Fruit fly (Drosophila melanogaster): ENCODE results near the gene eIF4E7.

eIF4E7 gene

DNA sequence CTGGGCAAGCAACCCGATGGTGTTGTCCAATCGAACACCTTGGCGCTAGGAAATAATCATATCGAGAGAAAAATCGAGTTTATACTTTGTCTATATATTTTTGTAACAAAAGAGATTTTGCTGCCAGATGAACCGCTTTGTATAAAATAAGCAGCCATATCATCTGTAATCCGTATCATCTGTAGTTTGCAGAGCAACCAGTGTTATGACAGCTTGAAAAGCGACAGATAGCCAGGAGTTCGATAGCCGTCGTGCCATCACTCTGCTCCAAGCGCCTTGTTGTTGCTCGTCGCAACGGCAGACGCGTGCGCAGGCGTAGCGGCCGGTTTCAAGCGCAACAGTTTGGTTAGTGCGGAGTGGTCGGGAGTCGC, 27.2 kb downstream of the eIF4E7 start:
- TF ChIP-seq Crg-1 (GFP tag; optimal IDR thresholded peaks at IDR 0.05) (no peak), ovo (GFP tag; optimal IDR thresholded peaks at IDR 0.05) (no peak), CG5204 (GFP tag; optimal IDR thresholded peaks at IDR 0.05) (no peak), Clk (GFP tag; optimal IDR thresholded peaks at IDR 0.05) (no peak), pad (GFP tag; optimal IDR thresholded peaks at IDR 0.05) (no peak), tj (GFP tag; optimal IDR thresholded peaks at IDR 0.05) (no peak), CG33017 (tag; optimal IDR thresholded peaks at IDR 0.05) (no peak), kay (GFP tag; ENCODE audit: borderline replicate concordance) (no peak), CG1620 (GFP tag; optimal IDR thresholded peaks at IDR 0.05) (no peak)

DNA sequence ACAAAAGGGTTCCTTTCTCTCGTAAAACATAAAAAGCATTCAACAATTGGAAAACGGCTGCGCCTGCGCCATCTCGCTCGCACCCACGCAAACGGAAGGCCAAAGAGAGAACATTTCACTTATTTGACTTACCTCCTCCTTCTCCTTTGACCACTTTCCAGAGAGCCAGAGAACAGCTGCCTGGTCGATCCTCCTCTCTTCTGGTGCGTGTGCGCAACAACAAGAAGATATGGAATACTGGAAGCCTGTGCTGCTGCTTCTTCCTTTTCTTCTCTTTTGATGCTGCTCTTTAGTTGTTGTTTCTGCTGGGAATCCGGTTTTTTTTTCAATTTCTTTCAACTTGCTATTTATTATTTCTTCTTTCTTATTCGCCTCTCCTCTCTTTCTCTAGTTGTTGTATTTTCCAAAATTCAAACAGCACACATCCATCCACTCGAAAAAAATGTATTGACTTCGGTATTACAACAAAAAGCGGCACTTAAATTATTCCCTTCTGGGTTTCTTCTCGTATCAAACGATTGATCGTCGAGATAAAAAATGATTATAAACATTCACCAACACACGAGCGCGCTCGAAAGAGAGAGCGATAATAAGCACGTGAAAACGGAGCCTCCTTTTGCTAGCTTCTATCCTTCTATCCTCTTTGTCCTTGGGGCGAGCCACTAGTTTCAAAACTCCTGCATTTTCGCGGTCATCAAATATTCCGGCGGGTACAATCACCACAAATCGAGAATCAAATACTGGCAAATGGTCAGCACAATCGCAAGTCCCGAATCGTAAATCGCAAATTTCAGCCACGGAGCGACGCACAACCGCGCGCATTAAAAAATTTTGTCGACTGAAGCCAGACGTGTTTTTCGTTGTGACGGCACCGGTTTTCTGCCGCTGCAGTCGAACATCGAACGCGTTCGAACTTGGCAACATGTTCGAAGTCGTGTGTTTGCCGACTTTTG, 27.9 kb downstream of the eIF4E7 start, which contains the start of gene CG3655:
Gene CG3655 (minus strand): TSS at position 844 of the 953 bp plus-strand sequence.
- peak; percentile 15 for TF ChIP-seq bab1 (GFP tag; optimal IDR thresholded peaks at IDR 0.05)
- no peak for TF ChIP-seq Hr96 (GFP tag; optimal IDR thresholded peaks at IDR 0.05)
- TF ChIP-seq cnc (optimal IDR thresholded peaks at IDR 0.05): no peak
- peak; percentile 40 for TF ChIP-seq Mnt (GFP tag; optimal IDR thresholded peaks at IDR 0.05)
- TF ChIP-seq tj (GFP tag; optimal IDR thresholded peaks at IDR 0.05): peak; percentile 2

- TF ChIP-seq CG14711 (tag; optimal IDR thresholded peaks at IDR 0.05) (no peak), CG11617 (GFP tag; optimal IDR thresholded peaks at IDR 0.05) (no peak), pad (GFP tag; optimal IDR thresholded peaks at IDR 0.05) (no peak)
Observed at dm6 chrX:1129575-1130281, 32.5 kb downstream of the eIF4E7 start.

DNA sequence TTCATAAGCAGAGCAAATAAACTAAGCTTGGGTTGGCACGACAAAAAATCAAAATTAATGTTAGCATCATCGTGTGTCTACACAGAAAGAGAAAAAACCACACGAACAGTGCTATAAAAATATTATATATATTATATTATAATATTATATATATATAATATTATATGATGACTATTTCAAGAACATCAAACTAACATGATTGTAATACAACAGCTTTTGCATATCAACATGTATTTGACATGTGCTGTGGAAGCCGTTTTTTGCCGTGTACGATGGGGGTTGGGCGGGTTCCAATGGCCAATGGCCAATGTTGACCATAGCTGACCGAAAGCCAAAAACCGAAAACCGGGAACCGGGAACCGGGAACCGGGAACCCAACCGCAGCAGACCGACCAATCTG, 38.8 kb downstream of the eIF4E7 start:
- TF ChIP-seq ovo (GFP tag; optimal IDR thresholded peaks at IDR 0.05): no peak
- no peak for TF ChIP-seq CG33017 (tag; optimal IDR thresholded peaks at IDR 0.05)
- no peak for TF ChIP-seq Hr96 (GFP tag; optimal IDR thresholded peaks at IDR 0.05)
- TF ChIP-seq Mnt (GFP tag; optimal IDR thresholded peaks at IDR 0.05): no peak
- no peak for TF ChIP-seq Crg-1 (GFP tag; optimal IDR thresholded peaks at IDR 0.05)
- TF ChIP-seq CG14711 (tag; optimal IDR thresholded peaks at IDR 0.05): no peak
- no peak for TF ChIP-seq cnc (optimal IDR thresholded peaks at IDR 0.05)
- no peak for TF ChIP-seq pad (GFP tag; optimal IDR thresholded peaks at IDR 0.05)
- TF ChIP-seq CG11617 (GFP tag; optimal IDR thresholded peaks at IDR 0.05): no peak
- no peak for TF ChIP-seq cic (GFP tag; optimal IDR thresholded peaks at IDR 0.05)
- no peak for TF ChIP-seq toe (GFP tag; optimal IDR thresholded peaks at IDR 0.05)
- TF ChIP-seq CG12768 (GFP tag; optimal IDR thresholded peaks at IDR 0.05): no peak
- TF ChIP-seq CG5204 (GFP tag; optimal IDR thresholded peaks at IDR 0.05): no peak
- TF ChIP-seq kay (GFP tag; ENCODE audit: borderline replicate concordance): no peak
- TF ChIP-seq bab1 (GFP tag; optimal IDR thresholded peaks at IDR 0.05): no peak
- no peak for TF ChIP-seq CG7045 (GFP tag; optimal IDR thresholded peaks at IDR 0.05)
- no peak for TF ChIP-seq CG7101 (tag; optimal IDR thresholded peaks at IDR 0.05)
- no peak for TF ChIP-seq Clk (GFP tag; optimal IDR thresholded peaks at IDR 0.05)
- TF ChIP-seq CG1620 (GFP tag; optimal IDR thresholded peaks at IDR 0.05): no peak

DNA sequence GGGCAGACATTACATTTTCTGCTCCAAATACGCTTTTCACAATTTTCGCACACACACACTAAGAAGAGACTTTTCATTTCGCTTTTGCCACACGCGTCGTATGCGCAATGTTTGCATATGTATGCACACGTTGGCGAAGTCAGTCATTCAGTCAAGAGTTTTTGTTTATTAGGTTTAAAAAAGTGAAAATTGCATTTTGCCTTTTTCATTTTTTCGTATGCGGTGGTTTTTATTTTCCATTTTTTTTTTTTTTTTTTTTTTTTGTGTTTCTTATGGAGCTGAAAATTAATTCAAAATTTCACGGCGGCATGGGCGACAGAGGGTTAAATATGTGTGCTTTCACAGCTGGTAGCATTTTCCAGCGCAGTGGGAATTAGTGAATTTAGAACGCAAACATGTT, 41.3 kb downstream of the eIF4E7 start:
- no peak for TF ChIP-seq Hr96 (GFP tag; optimal IDR thresholded peaks at IDR 0.05)
- no peak for TF ChIP-seq CG11617 (GFP tag; optimal IDR thresholded peaks at IDR 0.05)
- TF ChIP-seq pad (GFP tag; optimal IDR thresholded peaks at IDR 0.05): no peak
- no peak for TF ChIP-seq CG1620 (GFP tag; optimal IDR thresholded peaks at IDR 0.05)
- TF ChIP-seq Crg-1 (GFP tag; optimal IDR thresholded peaks at IDR 0.05): no peak
- TF ChIP-seq CG12768 (GFP tag; optimal IDR thresholded peaks at IDR 0.05): no peak

DNA sequence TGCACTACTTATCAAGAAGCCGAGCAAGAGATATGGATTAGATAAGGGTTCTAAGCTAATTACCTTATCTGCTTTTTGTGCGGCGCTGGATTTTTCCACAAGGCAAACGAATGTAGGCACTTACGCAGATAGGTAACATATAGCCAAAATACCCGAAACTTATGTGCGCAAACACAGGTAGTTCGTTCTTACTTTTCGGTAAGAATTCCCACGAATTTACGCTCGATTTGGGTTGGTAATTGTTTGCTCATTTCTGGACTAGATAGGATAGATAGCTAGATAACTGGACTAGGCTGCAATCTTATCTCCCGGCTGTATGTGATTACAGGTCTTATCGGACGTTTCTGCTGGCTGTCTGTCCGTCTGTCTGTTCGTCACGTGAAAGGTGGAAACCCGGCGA, 41.8 kb downstream of the eIF4E7 start:
- TF ChIP-seq CG7101 (tag; optimal IDR thresholded peaks at IDR 0.05) (no peak), CG14711 (tag; optimal IDR thresholded peaks at IDR 0.05) (no peak), CG33017 (tag; optimal IDR thresholded peaks at IDR 0.05) (no peak), cnc (optimal IDR thresholded peaks at IDR 0.05) (no peak), Crg-1 (GFP tag; optimal IDR thresholded peaks at IDR 0.05) (no peak), toe (GFP tag; optimal IDR thresholded peaks at IDR 0.05) (no peak), pad (GFP tag; optimal IDR thresholded peaks at IDR 0.05) (no peak), CG7045 (GFP tag; optimal IDR thresholded peaks at IDR 0.05) (no peak), CG12768 (GFP tag; optimal IDR thresholded peaks at IDR 0.05) (no peak), tj (GFP tag; optimal IDR thresholded peaks at IDR 0.05) (no peak), CG5204 (GFP tag; optimal IDR thresholded peaks at IDR 0.05) (no peak), CG11617 (GFP tag; optimal IDR thresholded peaks at IDR 0.05) (no peak), cic (GFP tag; optimal IDR thresholded peaks at IDR 0.05) (no peak), kay (GFP tag; ENCODE audit: borderline replicate concordance) (no peak), bab1 (GFP tag; optimal IDR thresholded peaks at IDR 0.05) (no peak), CG1620 (GFP tag; optimal IDR thresholded peaks at IDR 0.05) (no peak), Hr96 (GFP tag; optimal IDR thresholded peaks at IDR 0.05) (no peak), Mnt (GFP tag; optimal IDR thresholded peaks at IDR 0.05) (no peak), Clk (GFP tag; optimal IDR thresholded peaks at IDR 0.05) (no peak)
